Fruit fly (Drosophila melanogaster): ENCODE results near the gene CG43232.

Gene CG43232

DNA sequence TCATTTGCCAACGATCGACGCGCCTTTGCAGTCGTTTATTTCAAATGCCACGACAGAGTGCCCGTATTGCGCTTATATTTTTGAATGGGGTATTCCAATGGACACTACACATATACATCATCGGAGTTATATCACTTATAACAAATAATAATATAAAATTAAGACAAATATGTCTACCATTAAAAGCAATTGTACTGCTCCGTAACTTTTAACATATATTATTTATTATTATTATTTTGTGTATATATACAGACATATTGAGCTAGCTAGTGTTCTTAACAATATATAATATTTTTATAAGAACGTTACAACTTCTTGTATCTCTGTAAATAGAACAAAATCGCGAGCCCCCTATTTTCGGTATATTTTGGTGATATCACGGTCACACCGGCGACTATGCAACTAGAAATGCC, 32.1 kb downstream of the CG43232 start, which contains the start of the genes sip2 and Coprox (continued):
- no peak for TF ChIP-seq Jarid2 (GFP tag; optimal IDR thresholded peaks at IDR 0.05)
- TF ChIP-seq mam (GFP tag; optimal IDR thresholded peaks at IDR 0.05): peak; percentile 27
- peak; percentile 69 for TF ChIP-seq ind (GFP tag; optimal IDR thresholded peaks at IDR 0.05)
- peak; percentile 34; the same call in 1 of the 2 replicates for TF ChIP-seq CG4730 (GFP tag; IDR thresholded peaks at IDR 0.05)
- peak; percentile 18 for TF ChIP-seq NfI (GFP tag; optimal IDR thresholded peaks at IDR 0.05)
- TF ChIP-seq CG14441 (GFP tag; IDR thresholded peaks at IDR 0.05): 0 out of 2 replicates have a peak, but pooled peaks have one; percentile 46
- no peak for TF ChIP-seq Trl (optimal IDR thresholded peaks at IDR 0.05)
- TF ChIP-seq Trl (GFP tag; optimal IDR thresholded peaks at IDR 0.05): no peak
- no peak for TF ChIP-seq z (GFP tag; IDR thresholded peaks at IDR 0.05)
- TF ChIP-seq CTCF (GFP tag; optimal IDR thresholded peaks at IDR 0.05): no peak
- no peak for TF ChIP-seq Doc2 (GFP tag; IDR thresholded peaks at IDR 0.05)
- TF ChIP-seq CG10274 (GFP tag; optimal IDR thresholded peaks at IDR 0.05): no peak
- TF ChIP-seq ssp (GFP tag; IDR thresholded peaks at IDR 0.05): peak; percentile 65; the same call in 1 of the 2 replicates
- TF ChIP-seq CG31388 (GFP tag; optimal IDR thresholded peaks at IDR 0.05): no peak
- no peak for TF ChIP-seq CG15269 (tag; optimal IDR thresholded peaks at IDR 0.05)
- TF ChIP-seq CG8281 (tag; optimal IDR thresholded peaks at IDR 0.05): peak; percentile 35
- TF ChIP-seq CG10366 (GFP tag; IDR thresholded peaks at IDR 0.05): peak; percentile 39; the same call in 1 of the 2 replicates
- TF ChIP-seq HmgD (GFP tag; optimal IDR thresholded peaks at IDR 0.05): no peak
- TF ChIP-seq BtbVII (GFP tag; optimal IDR thresholded peaks at IDR 0.05): peak; percentile 23
- no peak for TF ChIP-seq btn (GFP tag; optimal IDR thresholded peaks at IDR 0.05)
- TF ChIP-seq CG11398 (GFP tag; optimal IDR thresholded peaks at IDR 0.05): no peak
- TF ChIP-seq Taf1 (GFP tag; IDR thresholded peaks at IDR 0.05): no peak
- TF ChIP-seq ttk (GFP tag; IDR thresholded peaks at IDR 0.05): 0 out of 2 replicates have a peak, but pooled peaks have one; percentile 25
- TF ChIP-seq danr (GFP tag; IDR thresholded peaks at IDR 0.05): no peak
- TF ChIP-seq GATAe (GFP tag; conservative IDR thresholded peaks at IDR 0.05): no peak
- TF ChIP-seq her (GFP tag; optimal IDR thresholded peaks at IDR 0.05): no peak
- peak; percentile 47 for TF ChIP-seq CG4328 (GFP tag; optimal IDR thresholded peaks at IDR 0.05)
- TF ChIP-seq CG1647 (GFP tag; optimal IDR thresholded peaks at IDR 0.05): no peak
- TF ChIP-seq jing (GFP tag; optimal IDR thresholded peaks at IDR 0.05): no peak
- TF ChIP-seq Eip74EF (GFP tag; optimal IDR thresholded peaks at IDR 0.05): peak in 1 of 2 experiments; percentile 46
- TF ChIP-seq CG12744 (GFP tag; optimal IDR thresholded peaks at IDR 0.05): no peak
- TF ChIP-seq run (tag; optimal IDR thresholded peaks at IDR 0.05): peak; percentile 7
- TF ChIP-seq CG12104 (GFP tag; optimal IDR thresholded peaks at IDR 0.05): peak; percentile 34
- TF ChIP-seq Fer3 (tag; optimal IDR thresholded peaks at IDR 0.05): peak; percentile 72
- no peak for TF ChIP-seq ap (GFP tag; IDR thresholded peaks at IDR 0.05)
- TF ChIP-seq sqz (GFP tag; optimal IDR thresholded peaks at IDR 0.05): no peak
- TF ChIP-seq Abd-B (GFP tag; optimal IDR thresholded peaks at IDR 0.05): peak; percentile 63
- TF ChIP-seq H15 (GFP tag; IDR thresholded peaks at IDR 0.05): no peak
- TF ChIP-seq ranshi (GFP tag; IDR thresholded peaks at IDR 0.05): peak; percentile 54; the same call in 1 of the 2 replicates
- TF ChIP-seq Ssrp (tag; optimal IDR thresholded peaks at IDR 0.05): peak; percentile 73
- peak; percentile 66 for TF ChIP-seq CG9817 (tag; optimal IDR thresholded peaks at IDR 0.05)
- TF ChIP-seq caup (GFP tag; optimal IDR thresholded peaks at IDR 0.05; ENCODE audit: severe bottlenecking): peak; percentile 50
- TF ChIP-seq lola (GFP tag; optimal IDR thresholded peaks at IDR 0.05): peak in 1 of 3 experiments; percentile 77
- peak; percentile 19 for TF ChIP-seq CG18764 (GFP tag; optimal IDR thresholded peaks at IDR 0.05)
- TF ChIP-seq br (optimal IDR thresholded peaks at IDR 0.05): no peak
- TF ChIP-seq bsh (GFP tag; optimal IDR thresholded peaks at IDR 0.05): peak in 1 of 2 experiments; percentile 67
- TF ChIP-seq croc (GFP tag; conservative IDR thresholded peaks at IDR 0.05): peak; percentile 44; the same call in 2 of the 3 replicates
- TF ChIP-seq Lhr (GFP tag; optimal IDR thresholded peaks at IDR 0.05): peak; percentile 33
- TF ChIP-seq MTF-1 (GFP tag; optimal IDR thresholded peaks at IDR 0.05; ENCODE audit: borderline replicate concordance): no peak
- TF ChIP-seq Sry-β (GFP tag; optimal IDR thresholded peaks at IDR 0.05): peak; percentile 29
- peak; percentile 50 for TF ChIP-seq fd3F (GFP tag; optimal IDR thresholded peaks at IDR 0.05)
